Fruit fly (Drosophila melanogaster): Measurements from ENCODE around the gene Taf12.

Taf12 gene

dm6 chr3R:11648356-11649355 is 30.8 kb downstream of the Taf12 start (continued):
- TF ChIP-seq CG10147 (GFP tag; optimal IDR thresholded peaks at IDR 0.05) (no peak), Lpt (GFP tag; optimal IDR thresholded peaks at IDR 0.05) (no peak), sqz (GFP tag; optimal IDR thresholded peaks at IDR 0.05) (no peak), CG6683 (GFP tag; optimal IDR thresholded peaks at IDR 0.05) (no peak), ap (GFP tag; IDR thresholded peaks at IDR 0.05) (no peak), Ets65A (GFP tag) (no peak), esg (GFP tag; conservative IDR thresholded peaks at IDR 0.05) (no peak), chinmo (GFP tag; IDR thresholded peaks at IDR 0.05; ENCODE audit: partially characterized antibody) (peak; percentile 87; the same call in 3 of the 4 replicates), Mes4 (GFP tag; optimal IDR thresholded peaks at IDR 0.05) (no peak), mam (GFP tag; optimal IDR thresholded peaks at IDR 0.05) (no peak), hkb (optimal IDR thresholded peaks at IDR 0.05) (no peak), hkb (GFP tag; IDR thresholded peaks at IDR 0.05) (peak; percentile 20; the same call in 1 of the 2 replicates), lola (GFP tag; optimal IDR thresholded peaks at IDR 0.05) (no peak), bbx (GFP tag; IDR thresholded peaks at IDR 0.05; ENCODE audit: partially characterized antibody) (no peak), exex (tag; optimal IDR thresholded peaks at IDR 0.05) (no peak), HmgD (GFP tag; optimal IDR thresholded peaks at IDR 0.05) (no peak), GATAe (GFP tag; conservative IDR thresholded peaks at IDR 0.05) (no peak), B-H2 (GFP tag; optimal IDR thresholded peaks at IDR 0.05) (no peak), Trl (optimal IDR thresholded peaks at IDR 0.05) (peak; percentile 37 to 83), Trl (GFP tag; optimal IDR thresholded peaks at IDR 0.05) (no peak), CG15696 (tag; optimal IDR thresholded peaks at IDR 0.05) (no peak), eve (GFP tag; optimal IDR thresholded peaks at IDR 0.05) (peak in 1 of 2 experiments; percentile 77), CG15479 (GFP tag; optimal IDR thresholded peaks at IDR 0.05) (peak; percentile 59), CG13424 (tag; optimal IDR thresholded peaks at IDR 0.05) (no peak), chm (GFP tag; IDR thresholded peaks at IDR 0.05) (0 out of 2 replicates have a peak, but pooled peaks have one; percentile 37), dimm (GFP tag; IDR thresholded peaks at IDR 0.05) (no peak), CG12769 (tag; optimal IDR thresholded peaks at IDR 0.05) (peak; percentile 84), yki (optimal IDR thresholded peaks at IDR 0.05) (no peak), CG13287 (GFP tag; IDR thresholded peaks at IDR 0.05; ENCODE audit: partially characterized antibody) (0 out of 2 replicates have a peak, but pooled peaks have one; percentile 11), CG8089 (GFP tag; optimal IDR thresholded peaks at IDR 0.05) (no peak), CG10274 (GFP tag; optimal IDR thresholded peaks at IDR 0.05) (no peak), CG3163 (GFP tag; optimal IDR thresholded peaks at IDR 0.05) (no peak), Mad (GFP tag; optimal IDR thresholded peaks at IDR 0.05) (no peak), CG32532 (GFP tag; IDR thresholded peaks at IDR 0.05) (no peak), chif (GFP tag; optimal IDR thresholded peaks at IDR 0.05) (no peak), bigmax (GFP tag; optimal IDR thresholded peaks at IDR 0.05) (no peak), CG8388 (GFP tag; optimal IDR thresholded peaks at IDR 0.05) (peak; percentile 35), CG4820 (GFP tag; optimal IDR thresholded peaks at IDR 0.05) (no peak), CG4360 (GFP tag; IDR thresholded peaks at IDR 0.05) (no peak), Hr78 (GFP tag; optimal IDR thresholded peaks at IDR 0.05) (peak in 1 of 2 experiments; percentile 48), Doc2 (GFP tag; IDR thresholded peaks at IDR 0.05) (no peak), CG9932 (GFP tag; IDR thresholded peaks at IDR 0.05) (0 out of 2 replicates have a peak, but pooled peaks have one; percentile 22), vfl (GFP tag; optimal IDR thresholded peaks at IDR 0.05) (no peak), CG9215 (GFP tag; IDR thresholded peaks at IDR 0.05) (no peak), D19B (GFP tag; optimal IDR thresholded peaks at IDR 0.05) (no peak), Blimp-1 (GFP tag; optimal IDR thresholded peaks at IDR 0.05) (no peak), Med (GFP tag) (peak; percentile 78), zf30C (GFP tag; optimal IDR thresholded peaks at IDR 0.05) (no peak), CG12659 (GFP tag; optimal IDR thresholded peaks at IDR 0.05) (no peak)

Measured in whole organism, embryonic.